Fruit fly (Drosophila melanogaster): ENCODE measurements around the gene CG12402.

Gene CG12402

DNA sequence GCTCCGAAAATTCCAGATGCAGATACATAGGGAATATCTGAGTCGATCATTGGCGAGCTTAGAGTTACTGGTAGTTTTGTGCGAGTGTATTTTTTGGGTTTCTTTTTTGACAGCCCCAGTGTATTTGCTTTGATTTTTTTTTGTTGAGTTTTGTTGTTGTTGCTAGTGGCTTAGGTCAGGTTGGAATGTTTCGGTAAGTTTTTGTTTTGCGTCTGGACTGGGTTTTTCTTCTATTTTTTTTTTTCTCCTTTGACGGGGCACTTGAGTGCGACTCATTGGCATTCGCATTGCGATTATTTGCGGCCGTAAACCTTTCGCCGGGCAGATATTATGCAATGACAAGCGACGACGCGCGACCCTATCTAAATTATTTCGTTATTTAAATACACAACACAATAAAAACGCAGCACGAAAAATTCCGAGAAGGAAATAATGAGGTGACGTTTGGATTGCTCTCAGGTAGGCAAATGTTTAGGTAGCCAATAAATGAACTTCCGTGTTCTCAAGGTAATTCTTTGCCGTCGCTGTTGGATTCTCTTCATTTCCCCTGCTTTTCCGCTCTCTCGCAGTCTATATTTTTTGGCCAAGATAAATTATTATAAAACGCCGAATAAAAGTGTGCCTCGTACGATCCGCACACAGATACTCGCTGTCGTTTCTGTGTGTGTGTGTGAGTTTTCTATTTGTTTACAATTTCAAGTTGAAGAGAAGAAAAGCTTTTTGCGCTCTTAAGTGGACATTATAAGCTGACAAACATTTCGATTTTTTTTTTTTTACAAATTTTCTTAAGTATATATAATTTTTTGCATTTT lies 43.8 kb downstream of the CG12402 start (continued):
- TF ChIP-seq CG15011 (GFP tag; optimal IDR thresholded peaks at IDR 0.05) = no peak
- peak; percentile 2 for TF ChIP-seq bcd (GFP tag; optimal IDR thresholded peaks at IDR 0.05)
- TF ChIP-seq CG4404 (GFP tag; IDR thresholded peaks at IDR 0.05) = no peak
- no peak for TF ChIP-seq dmrt11E (tag; optimal IDR thresholded peaks at IDR 0.05)
- no peak for TF ChIP-seq CG9817 (tag; optimal IDR thresholded peaks at IDR 0.05)
- no peak for TF ChIP-seq sima (GFP tag; optimal IDR thresholded peaks at IDR 0.05)
- peak; percentile 44 for TF ChIP-seq mirr (GFP tag; optimal IDR thresholded peaks at IDR 0.05)
- TF ChIP-seq CG30403 (GFP tag; optimal IDR thresholded peaks at IDR 0.05) = no peak
- no peak for TF ChIP-seq MBD-R2 (GFP tag; IDR thresholded peaks at IDR 0.05)
- TF ChIP-seq bigmax (GFP tag; optimal IDR thresholded peaks at IDR 0.05) = no peak
- no peak for TF ChIP-seq Hr3 (GFP tag; optimal IDR thresholded peaks at IDR 0.05)
- TF ChIP-seq ftz-f1 (GFP tag; optimal IDR thresholded peaks at IDR 0.05) = no peak
- TF ChIP-seq Atf6 (GFP tag; IDR thresholded peaks at IDR 0.05) = no peak
- no peak for TF ChIP-seq CG4854 (GFP tag; optimal IDR thresholded peaks at IDR 0.05)
- TF ChIP-seq pita (GFP tag; optimal IDR thresholded peaks at IDR 0.05) = no peak
- TF ChIP-seq CG3726 (GFP tag; IDR thresholded peaks at IDR 0.05) = no peak
- TF ChIP-seq CG17802 (tag; optimal IDR thresholded peaks at IDR 0.05) = no peak
- TF ChIP-seq crc (GFP tag; optimal IDR thresholded peaks at IDR 0.05) = no peak
- TF ChIP-seq Meics (GFP tag; optimal IDR thresholded peaks at IDR 0.05) = no peak
- no peak for TF ChIP-seq CG2202 (tag; optimal IDR thresholded peaks at IDR 0.05)
- TF ChIP-seq CG32532 (GFP tag; IDR thresholded peaks at IDR 0.05) = peak; percentile 26; the same call in 1 of the 2 replicates
- TF ChIP-seq CG15073 (GFP tag; optimal IDR thresholded peaks at IDR 0.05) = no peak
- no peak for TF ChIP-seq pb (GFP tag; optimal IDR thresholded peaks at IDR 0.05)
- no peak for TF ChIP-seq CG2678 (tag; optimal IDR thresholded peaks at IDR 0.05)
- TF ChIP-seq Tbp (GFP tag; optimal IDR thresholded peaks at IDR 0.05) = no peak
- no peak for TF ChIP-seq trem (tag; optimal IDR thresholded peaks at IDR 0.05)
- no peak for TF ChIP-seq Scr (GFP tag; IDR thresholded peaks at IDR 0.05; ENCODE audit: partially characterized antibody)
- no peak for TF ChIP-seq CG7556 (GFP tag; optimal IDR thresholded peaks at IDR 0.05)
- TF ChIP-seq sim (GFP tag; IDR thresholded peaks at IDR 0.05) = no peak
- no peak for TF ChIP-seq Optix (GFP tag; IDR thresholded peaks at IDR 0.05)
- TF ChIP-seq D (optimal IDR thresholded peaks at IDR 0.05) = no peak
- TF ChIP-seq D (GFP tag; optimal IDR thresholded peaks at IDR 0.05) = no peak
- no peak for TF ChIP-seq CG11560 (tag; IDR thresholded peaks at IDR 0.05)
- TF ChIP-seq fd102C (GFP tag; optimal IDR thresholded peaks at IDR 0.05) = no peak
- TF ChIP-seq chn (GFP tag; optimal IDR thresholded peaks at IDR 0.05) = no peak
- TF ChIP-seq CG14441 (GFP tag; IDR thresholded peaks at IDR 0.05) = no peak
- TF ChIP-seq kni (GFP tag; optimal IDR thresholded peaks at IDR 0.05) = no peak
- TF ChIP-seq CG14667 (GFP tag; IDR thresholded peaks at IDR 0.05) = no peak
- TF ChIP-seq Jarid2 (GFP tag; optimal IDR thresholded peaks at IDR 0.05) = no peak
- no peak for TF ChIP-seq sob (GFP tag; IDR thresholded peaks at IDR 0.05)
- no peak for TF ChIP-seq nmo (GFP tag; optimal IDR thresholded peaks at IDR 0.05)
- no peak for TF ChIP-seq Six4 (GFP tag; optimal IDR thresholded peaks at IDR 0.05)
- TF ChIP-seq abd-A (tag; optimal IDR thresholded peaks at IDR 0.05) = peak; percentile 29
- TF ChIP-seq Nf-YA (GFP tag; IDR thresholded peaks at IDR 0.05) = no peak
- TF ChIP-seq CG5180 (GFP tag; optimal IDR thresholded peaks at IDR 0.05) = peak; percentile 29
- no peak for TF ChIP-seq lab (GFP tag; optimal IDR thresholded peaks at IDR 0.05)
- TF ChIP-seq CG17328 (GFP tag; IDR thresholded peaks at IDR 0.05) = no peak
- TF ChIP-seq NC2α (GFP tag; optimal IDR thresholded peaks at IDR 0.05) = no peak
- no peak for TF ChIP-seq Usf (GFP tag; optimal IDR thresholded peaks at IDR 0.05)
- peak; percentile 45 for TF ChIP-seq CG34376 (GFP tag; optimal IDR thresholded peaks at IDR 0.05)
- TF ChIP-seq cg (GFP tag; optimal IDR thresholded peaks at IDR 0.05) = peak; percentile 50
